Worm (Caenorhabditis elegans): ENCODE measurements around the gene ZK816.1.

Gene ZK816.1

DNA sequence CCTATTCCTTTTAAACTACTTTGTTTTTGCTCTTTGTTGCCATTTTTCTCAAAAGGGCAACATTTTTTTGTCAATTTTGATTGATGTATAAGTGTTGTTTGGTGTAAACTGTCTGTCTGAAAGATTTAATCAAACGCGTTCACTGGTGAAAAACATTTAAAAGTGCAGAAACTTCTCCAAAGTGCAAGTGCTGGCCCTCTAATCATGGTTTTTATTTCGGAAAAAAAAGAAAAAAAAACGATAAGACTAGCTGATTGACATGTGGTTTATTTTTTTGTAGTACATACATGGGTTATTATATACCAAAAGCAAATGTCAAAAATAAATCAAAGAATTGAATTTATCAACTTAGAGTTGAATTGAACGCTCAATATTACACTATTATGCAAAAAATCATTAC is 10.9 kb downstream of the ZK816.1 start, which contains the start of gene dhs-26:
Gene dhs-26 (minus strand): TSS at position 116 of the 400 bp plus-strand sequence.
- TF ChIP-seq pha-4 (tag; optimal IDR thresholded peaks at IDR 0.05) (no peak), F37B4.10 (GFP tag; IDR thresholded peaks at IDR 0.05) (no peak), F49E8.2 (tag; optimal IDR thresholded peaks at IDR 0.05; ENCODE audit: insufficient read depth) (no peak), unc-62 (GFP tag; optimal IDR thresholded peaks at IDR 0.05) (peak; percentile 21), nhr-120 (GFP tag; IDR thresholded peaks at IDR 0.05) (no peak), madf-6 (GFP tag; IDR thresholded peaks at IDR 0.05) (no peak), madf-3 (GFP tag; IDR thresholded peaks at IDR 0.05) (no peak), lin-40 (tag; optimal IDR thresholded peaks at IDR 0.05) (no peak), ztf-18 (tag; optimal IDR thresholded peaks at IDR 0.05) (no peak), hrde-1 (tag; optimal IDR thresholded peaks at IDR 0.05; ENCODE audit: borderline replicate concordance) (no peak), B0261.1 (tag; optimal IDR thresholded peaks at IDR 0.05) (no peak), ama-1 (optimal IDR thresholded peaks at IDR 0.05) (no peak), ama-1 (GFP tag; optimal IDR thresholded peaks at IDR 0.05) (no peak), lsl-1 (GFP tag; optimal IDR thresholded peaks at IDR 0.05) (no peak), hlh-12 (tag; optimal IDR thresholded peaks at IDR 0.05) (no peak), nhr-80 (tag; optimal IDR thresholded peaks at IDR 0.05) (peak; percentile 82), athp-1 (tag; optimal IDR thresholded peaks at IDR 0.05) (no peak)

DNA sequence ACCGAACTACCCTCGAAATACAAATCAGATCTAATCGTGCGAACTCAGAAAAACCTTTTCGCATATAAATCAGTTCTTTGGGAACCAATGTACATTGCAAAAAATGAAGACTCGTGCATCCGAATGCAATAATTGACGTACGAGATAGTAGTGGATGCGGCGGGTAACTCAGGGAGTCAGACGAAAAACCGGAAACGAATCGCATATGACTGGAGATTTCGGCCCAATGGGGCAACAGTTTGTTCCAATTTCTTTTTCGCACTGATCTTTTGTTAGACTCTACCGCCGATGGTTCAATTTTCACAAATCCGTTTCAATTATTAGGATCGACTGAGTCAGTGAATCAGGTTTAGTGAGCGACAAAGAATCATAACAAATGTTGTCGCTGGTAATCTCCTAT is 15.3 kb downstream of the ZK816.1 start:
- no peak for TF ChIP-seq T26A5.8 (tag; optimal IDR thresholded peaks at IDR 0.05)
- TF ChIP-seq bed-1 (GFP tag; IDR thresholded peaks at IDR 0.05): 0 out of 2 replicates have a peak, but pooled peaks have one; percentile 40

DNA sequence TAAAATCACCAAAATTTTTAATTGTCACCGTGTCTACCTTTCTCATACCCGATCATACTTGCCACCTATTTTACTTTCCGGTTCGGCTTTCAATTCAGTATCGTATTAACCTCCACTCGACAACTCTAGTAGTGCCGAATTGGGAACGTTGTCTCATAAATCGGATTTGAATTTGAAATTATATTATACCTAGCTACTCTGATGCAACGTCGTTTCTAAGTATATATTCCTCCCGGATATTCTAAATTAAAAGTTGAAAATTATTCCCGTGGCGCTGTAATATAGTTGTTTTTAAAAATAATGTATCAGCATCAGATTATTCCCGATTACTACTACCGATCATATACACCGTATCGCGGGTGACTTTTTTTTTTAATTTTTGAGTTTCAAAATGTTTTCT is 17.1 kb downstream of the ZK816.1 start, which contains the start of gene ZK563.2:
Gene ZK563.2 (plus strand): TSS at position 301 of the 400 bp plus-strand sequence.
- no peak for TF ChIP-seq ceh-40 (GFP tag; IDR thresholded peaks at IDR 0.05)
- no peak for TF ChIP-seq hmg-20 (GFP tag; IDR thresholded peaks at IDR 0.05)
- no peak for TF ChIP-seq athp-1 (tag; optimal IDR thresholded peaks at IDR 0.05)
- no peak for TF ChIP-seq ztf-26 (tag; optimal IDR thresholded peaks at IDR 0.05)
- TF ChIP-seq nhr-120 (GFP tag; IDR thresholded peaks at IDR 0.05): no peak

DNA sequence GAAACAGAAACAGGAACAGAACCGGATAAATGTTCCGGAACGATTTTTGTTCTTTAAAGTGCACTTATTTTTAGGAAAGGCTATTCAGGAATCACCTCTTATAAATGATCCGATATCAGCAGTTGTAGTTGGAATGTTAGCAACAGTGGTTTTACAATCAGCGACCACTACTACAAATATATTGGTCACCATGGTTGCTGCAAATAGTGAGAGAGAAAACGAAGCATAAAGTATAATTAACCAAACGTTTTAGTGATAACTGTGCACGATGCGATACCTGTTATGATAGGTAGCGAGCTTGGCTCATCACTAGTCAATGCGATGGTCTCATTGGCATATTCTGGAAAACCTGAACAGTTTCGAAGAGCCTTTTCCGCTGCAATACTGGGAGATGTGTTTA is 17.9 kb downstream of the ZK816.1 start:
- TF ChIP-seq nfya-1 (tag; optimal IDR thresholded peaks at IDR 0.05; ENCODE audit: borderline replicate concordance, insufficient read depth): no peak
- TF ChIP-seq nhr-80 (tag; optimal IDR thresholded peaks at IDR 0.05): no peak
- TF ChIP-seq B0035.1 (tag; optimal IDR thresholded peaks at IDR 0.05): no peak
- TF ChIP-seq ztf-6 (GFP tag; IDR thresholded peaks at IDR 0.05): no peak
- TF ChIP-seq lag-1 (GFP tag; IDR thresholded peaks at IDR 0.05): no peak
- TF ChIP-seq pha-4 (tag; optimal IDR thresholded peaks at IDR 0.05): no peak
- TF ChIP-seq nhr-90 (tag; optimal IDR thresholded peaks at IDR 0.05): no peak
- no peak for TF ChIP-seq lsy-27 (tag; optimal IDR thresholded peaks at IDR 0.05; ENCODE audit: borderline replicate concordance, insufficient read depth)
- no peak for TF ChIP-seq pbrm-1 (GFP tag; IDR thresholded peaks at IDR 0.05)
- TF ChIP-seq egrh-3 (GFP tag; IDR thresholded peaks at IDR 0.05): no peak
- TF ChIP-seq hmg-20 (GFP tag; IDR thresholded peaks at IDR 0.05): no peak
- no peak for TF ChIP-seq mcd-1 (GFP tag; IDR thresholded peaks at IDR 0.05)
- TF ChIP-seq F33H1.4 (GFP tag; IDR thresholded peaks at IDR 0.05): no peak

DNA sequence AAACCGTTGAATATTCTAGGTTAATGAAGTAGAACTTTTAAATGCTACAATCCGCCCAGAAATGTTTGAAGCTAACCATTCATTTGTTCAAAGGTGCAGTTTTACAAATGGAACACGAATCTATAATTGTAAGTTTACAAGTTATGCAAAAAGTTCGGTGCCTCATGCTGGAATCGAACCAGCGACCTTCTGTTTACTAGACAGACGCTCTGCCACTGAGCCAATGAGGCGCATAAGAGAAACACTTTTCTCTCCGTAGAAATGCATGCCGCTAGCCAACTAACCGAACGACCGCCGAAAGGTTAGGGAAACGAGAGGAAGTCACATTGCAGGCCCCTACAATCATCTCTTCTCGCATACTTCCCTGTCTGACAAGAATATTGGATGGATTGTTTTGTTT is 19.8 kb downstream of the ZK816.1 start:
- TF ChIP-seq hrde-1 (tag; optimal IDR thresholded peaks at IDR 0.05; ENCODE audit: borderline replicate concordance) (no peak), ztf-18 (tag; optimal IDR thresholded peaks at IDR 0.05) (peak; percentile 65), aptf-2 (GFP tag; conservative IDR thresholded peaks at IDR 0.05) (no peak), B0261.1 (tag; optimal IDR thresholded peaks at IDR 0.05) (peak; percentile 95), attf-6 (GFP tag; IDR thresholded peaks at IDR 0.05) (peak; percentile 50; the same call in 1 of the 2 replicates), T07F8.4 (tag; optimal IDR thresholded peaks at IDR 0.05) (peak; percentile 75), ztf-22 (GFP tag; optimal IDR thresholded peaks at IDR 0.05) (peak; percentile 38), F37B4.10 (GFP tag; IDR thresholded peaks at IDR 0.05) (no peak), F57C9.4 (tag; optimal IDR thresholded peaks at IDR 0.05) (no peak), nhr-80 (tag; optimal IDR thresholded peaks at IDR 0.05) (peak; percentile 23), attf-5 (GFP tag; optimal IDR thresholded peaks at IDR 0.05) (peak; percentile 42), Y53G8AR.9 (GFP tag; conservative IDR thresholded peaks at IDR 0.05) (peak; percentile 39; the same call in 1 of the 2 replicates), let-607 (tag; optimal IDR thresholded peaks at IDR 0.05) (peak; percentile 5 to 25), ets-4 (GFP tag; optimal IDR thresholded peaks at IDR 0.05) (peak; percentile 57), ceh-27 (GFP tag; optimal IDR thresholded peaks at IDR 0.05) (peak; percentile 74), F49E8.2 (tag; optimal IDR thresholded peaks at IDR 0.05; ENCODE audit: insufficient read depth) (no peak)
